Fruit fly (Drosophila melanogaster): ENCODE results near the gene Sam-S.

dm6 chr2L:125364-126252 is 18.9 kb downstream of the Sam-S start:
- TF ChIP-seq Pif1B (GFP tag; optimal IDR thresholded peaks at IDR 0.05), result no peak
- no peak for TF ChIP-seq CG34367 (tag; optimal IDR thresholded peaks at IDR 0.05)
- TF ChIP-seq CG32121 (GFP tag; IDR thresholded peaks at IDR 0.05), result no peak
- TF ChIP-seq Snoo (tag; optimal IDR thresholded peaks at IDR 0.05), result no peak
- TF ChIP-seq CG8159 (tag; optimal IDR thresholded peaks at IDR 0.05), result no peak
- TF ChIP-seq CG8301 (tag; optimal IDR thresholded peaks at IDR 0.05), result no peak
- TF ChIP-seq CG17806 (tag; optimal IDR thresholded peaks at IDR 0.05), result no peak
- TF ChIP-seq CG9948 (tag; optimal IDR thresholded peaks at IDR 0.05), result no peak
- TF ChIP-seq CG4496 (GFP tag; IDR thresholded peaks at IDR 0.05), result no peak
- no peak for TF ChIP-seq EcR (GFP tag; optimal IDR thresholded peaks at IDR 0.05)
- TF ChIP-seq CG15710 (tag; optimal IDR thresholded peaks at IDR 0.05), result no peak
- TF ChIP-seq CG10348 (GFP tag; IDR thresholded peaks at IDR 0.05), result no peak
- no peak for TF ChIP-seq rn (GFP tag; IDR thresholded peaks at IDR 0.05)
- TF ChIP-seq gl (tag; optimal IDR thresholded peaks at IDR 0.05), result no peak

All from whole organism, pupa.